Worm (Caenorhabditis elegans) whole organism, L2 larva: ENCODE data around the gene T25B2.4.

Experiments
- alr-1 ChIP-seq: fragments of 150-350 bp; optimal IDR thresholded peaks from 2 replicates; lab custom pipeline; 2014; ENCODE audit warnings: missing biosample characterization, missing genetic modification characterization
- snpc-4 ChIP-seq: fragments of 150-350 bp; optimal IDR thresholded peaks from 2 replicates; lab custom pipeline; 2014; ENCODE audit warnings: missing biosample characterization, missing genetic modification characterization
- ztf-4 ChIP-seq: fragments of 150-350 bp; optimal IDR thresholded peaks from 2 replicates; lab custom pipeline; 2014; ENCODE audit warnings: missing biosample characterization, missing genetic modification characterization

- TF ChIP-seq snpc-4, result no peak
- TF ChIP-seq alr-1 (tag; lab: Kevin White, UChicago), result no peak
- no peak for TF ChIP-seq ztf-4 (tag; lab: Kevin White, UChicago)
Measured at ce11 chrX:6159562-6159961, 18.5 kb upstream of the T25B2.4 start.
